Fruit fly (Drosophila melanogaster) whole organism, embryonic: ENCODE data around the gene slmo.

Experiments
- Adf1 ChIP-seq: fragments of 200-800 bp; sonication (Bioruptor generic); IDR thresholded peaks from 2 replicates; pipeline ENCODE4 v1.3.6; 2022; ENCODE audit warnings: missing biosample characterization, missing genetic modification characterization
- Bteb2 ChIP-seq: fragments of 200-800 bp; sonication (Bioruptor generic); optimal IDR thresholded peaks from 2 replicates; lab custom pipeline; 2016; ENCODE audit warnings: missing biosample characterization, missing genetic modification characterization
- CG10565 ChIP-seq: fragments of 200-800 bp; sonication (Bioruptor generic); optimal IDR thresholded peaks from 3 replicates; lab custom pipeline; 2016; ENCODE audit warnings: missing biosample characterization, mild to moderate bottlenecking, missing genetic modification characterization
- CG11085 ChIP-seq: fragments of 200-800 bp; sonication (Bioruptor generic); IDR thresholded peaks from 2 replicates; pipeline ENCODE4 v1.3.6; 2022; ENCODE audit warnings: missing biosample characterization, missing genetic modification characterization
- CG11247 ChIP-seq: fragments of 200-800 bp; sonication (Bioruptor generic); IDR thresholded peaks from 2 replicates; pipeline ENCODE4 v1.3.6; 2022; ENCODE audit warnings: missing biosample characterization, missing genetic modification characterization
- CG11695 ChIP-seq: fragments of 200-800 bp; sonication (Bioruptor generic); IDR thresholded peaks from 3 replicates; pipeline ENCODE4 v1.3.6; 2022; ENCODE audit warnings: missing biosample characterization, missing genetic modification characterization
- CG12236 ChIP-seq: fragments of 200-800 bp; sonication (Bioruptor generic); optimal IDR thresholded peaks from 2 replicates; lab custom pipeline; 2016; ENCODE audit warnings: missing biosample characterization, missing genetic modification characterization
- CG14667 ChIP-seq: fragments of 200-800 bp; sonication (Bioruptor generic); IDR thresholded peaks from 2 replicates; pipeline ENCODE4 v1.3.6; 2022; ENCODE audit warnings: missing biosample characterization, missing genetic modification characterization
- CG14710 ChIP-seq: fragments of 200-800 bp; sonication (Bioruptor generic); optimal IDR thresholded peaks from 3 replicates; lab custom pipeline; 2019; ENCODE audit warnings: missing biosample characterization, mild to moderate bottlenecking, missing genetic modification characterization, moderate library complexity
- CG16813 ChIP-seq: fragments of 200-800 bp; sonication (Bioruptor generic); IDR thresholded peaks from 3 replicates; pipeline ENCODE4 v1.3.6; 2022; ENCODE audit warnings: missing biosample characterization, missing genetic modification characterization; ENCODE audit not compliant: partially characterized antibody
- CG16815 ChIP-seq: fragments of 200-800 bp; sonication (Bioruptor generic); optimal IDR thresholded peaks from 3 replicates; lab custom pipeline; 2017; ENCODE audit warnings: missing biosample characterization, mild to moderate bottlenecking, missing genetic modification characterization
- CG17328 ChIP-seq: fragments of 200-800 bp; sonication (Bioruptor generic); IDR thresholded peaks from 2 replicates; pipeline ENCODE4 v1.3.6; 2022; ENCODE audit warnings: missing biosample characterization, missing genetic modification characterization
- CG17359 ChIP-seq: fragments of 200-800 bp; sonication (Bioruptor generic); optimal IDR thresholded peaks from 3 replicates; lab custom pipeline; 2018; ENCODE audit warnings: missing biosample characterization, mild to moderate bottlenecking, missing genetic modification characterization, moderate library complexity
- CG17361 ChIP-seq: fragments of 200-800 bp; sonication (Bioruptor generic); IDR thresholded peaks from 3 replicates; pipeline ENCODE4 v1.3.6; 2022; ENCODE audit warnings: missing biosample characterization, missing genetic modification characterization
- CG17912 ChIP-seq: fragments of 200-800 bp; sonication (Bioruptor generic); optimal IDR thresholded peaks from 2 replicates; lab custom pipeline; 2018; ENCODE audit warnings: missing biosample characterization, mild to moderate bottlenecking, missing genetic modification characterization
- CG31365 ChIP-seq: fragments of 200-800 bp; sonication (Bioruptor generic); optimal IDR thresholded peaks from 2 replicates; lab custom pipeline; 2018; ENCODE audit warnings: missing biosample characterization, mild to moderate bottlenecking, missing genetic modification characterization
- CG31441 ChIP-seq: fragments of 200-800 bp; sonication (Bioruptor generic); IDR thresholded peaks from 2 replicates; pipeline ENCODE4 v1.3.6; 2022; ENCODE audit warnings: missing biosample characterization, missing genetic modification characterization
- CG32532 ChIP-seq: fragments of 200-800 bp; sonication (Bioruptor generic); IDR thresholded peaks from 2 replicates; pipeline ENCODE4 v1.3.6; 2022; ENCODE audit warnings: missing biosample characterization, missing genetic modification characterization
- CG3281 ChIP-seq: fragments of 200-800 bp; sonication (Bioruptor generic); optimal IDR thresholded peaks from 3 replicates; lab custom pipeline; 2017; ENCODE audit warnings: missing biosample characterization, mild to moderate bottlenecking, missing genetic modification characterization
- CG4707 ChIP-seq: fragments of 200-800 bp; sonication (Bioruptor generic); optimal IDR thresholded peaks from 2 replicates; lab custom pipeline; 2018; ENCODE audit warnings: missing biosample characterization, mild to moderate bottlenecking, missing genetic modification characterization, moderate library complexity
- CG7357 ChIP-seq: fragments of 200-800 bp; sonication (Bioruptor generic); IDR thresholded peaks from 3 replicates; pipeline ENCODE4 v1.3.6; 2022; ENCODE audit warnings: missing biosample characterization, missing genetic modification characterization
- CG8765 ChIP-seq: fragments of 200-800 bp; sonication (Bioruptor generic); IDR thresholded peaks from 2 replicates; pipeline ENCODE4 v1.3.6; 2022; ENCODE audit warnings: missing biosample characterization, missing genetic modification characterization
- CTCF ChIP-seq: fragments of 200-800 bp; sonication (Bioruptor generic); optimal IDR thresholded peaks from 2 replicates; lab custom pipeline; 2017; ENCODE audit warnings: missing biosample characterization, mild to moderate bottlenecking, missing genetic modification characterization, moderate library complexity
- D19A ChIP-seq: fragments of 200-800 bp; optimal IDR thresholded peaks from 3 replicates; lab custom pipeline; 2019; ENCODE audit warnings: missing biosample characterization, mild to moderate bottlenecking, missing genetic modification characterization, moderate library complexity
- Drgx ChIP-seq: fragments of 200-800 bp; sonication (Bioruptor generic); IDR thresholded peaks from 2 replicates; pipeline ENCODE4 v1.3.6; 2022; ENCODE audit warnings: missing biosample characterization, missing genetic modification characterization
- E2f2 ChIP-seq: fragments of 200-800 bp; sonication (Bioruptor generic); IDR thresholded peaks from 2 replicates; pipeline ENCODE4 v1.3.6; 2022; ENCODE audit warnings: missing biosample characterization, missing genetic modification characterization
- Fer1 ChIP-seq: fragments of 200-800 bp; sonication (Bioruptor generic); optimal IDR thresholded peaks from 2 replicates; lab custom pipeline; 2017; ENCODE audit warnings: missing biosample characterization, mild to moderate bottlenecking, missing genetic modification characterization
- Fer3 ChIP-seq: fragments of 200-800 bp; sonication (Bioruptor generic); optimal IDR thresholded peaks from 2 replicates; lab custom pipeline; 2018; ENCODE audit warnings: missing biosample characterization, mild to moderate bottlenecking, missing genetic modification characterization, moderate library complexity
- H15 ChIP-seq: fragments of 200-800 bp; sonication (Bioruptor generic); IDR thresholded peaks from 3 replicates; pipeline ENCODE4 v1.3.6; 2022; ENCODE audit warnings: missing biosample characterization, missing genetic modification characterization
- HHEX ChIP-seq: fragments of 200-800 bp; sonication (Bioruptor generic); optimal IDR thresholded peaks from 3 replicates; lab custom pipeline; 2017; ENCODE audit warnings: missing biosample characterization, mild to moderate bottlenecking, missing genetic modification characterization, missing genetic modification reagents
- HLHmδ ChIP-seq: fragments of 200-800 bp; sonication (Bioruptor generic); optimal IDR thresholded peaks from 2 replicates; lab custom pipeline; 2018; ENCODE audit warnings: missing biosample characterization, mild to moderate bottlenecking, missing genetic modification characterization, moderate library complexity
- Hsf ChIP-seq: fragments of 200-800 bp; sonication (Bioruptor generic); optimal IDR thresholded peaks from 3 replicates; lab custom pipeline; 2016; ENCODE audit warnings: missing biosample characterization, missing genetic modification characterization
- Sox100B ChIP-seq: fragments of 200-800 bp; sonication (Bioruptor generic); optimal IDR thresholded peaks from 3 replicates; lab custom pipeline; 2018; ENCODE audit warnings: missing biosample characterization, mild to moderate bottlenecking, missing genetic modification characterization
- Spps ChIP-seq: fragments of 200-800 bp; sonication (Bioruptor generic); optimal IDR thresholded peaks from 2 replicates; lab custom pipeline; 2018; ENCODE audit warnings: missing biosample characterization, mild to moderate bottlenecking, missing genetic modification characterization
- ara ChIP-seq: fragments of 200-800 bp; sonication (Bioruptor generic); IDR thresholded peaks from 2 replicates; pipeline ENCODE4 v1.3.6; 2022; ENCODE audit warnings: missing biosample characterization, missing genetic modification characterization
- ash1 ChIP-seq: fragments of 200-800 bp; sonication (Bioruptor generic); optimal IDR thresholded peaks from 2 replicates; lab custom pipeline; 2018; ENCODE audit warnings: missing biosample characterization, mild to moderate bottlenecking, missing genetic modification characterization
- ci ChIP-seq: fragments of 200-800 bp; sonication (Bioruptor generic); IDR thresholded peaks from 3 replicates; pipeline ENCODE4 v1.3.6; 2022; ENCODE audit warnings: missing biosample characterization, missing genetic modification characterization
- esg ChIP-seq: fragments of 200-800 bp; sonication (Bioruptor generic); conservative IDR thresholded peaks from 2 replicates; pipeline ENCODE4 v1.3.6; 2022; ENCODE audit warnings: missing biosample characterization, missing genetic modification characterization
- exex ChIP-seq: fragments of 200-800 bp; sonication (Bioruptor generic); optimal IDR thresholded peaks from 4 replicates; lab custom pipeline; 2018; ENCODE audit warnings: missing biosample characterization, mild to moderate bottlenecking, missing genetic modification characterization, moderate library complexity
- fd96Cb ChIP-seq: fragments of 200-800 bp; sonication (Bioruptor generic); optimal IDR thresholded peaks from 2 replicates; lab custom pipeline; 2018; ENCODE audit warnings: missing biosample characterization, mild to moderate bottlenecking, missing genetic modification characterization, moderate library complexity
- gce ChIP-seq: fragments of 200-800 bp; sonication (Bioruptor generic); IDR thresholded peaks from 3 replicates; pipeline ENCODE4 v1.3.6; 2022; ENCODE audit warnings: missing biosample characterization, missing genetic modification characterization
- gcm2 ChIP-seq: fragments of 200-800 bp; sonication (Bioruptor generic); optimal IDR thresholded peaks from 2 replicates; lab custom pipeline; 2016; ENCODE audit warnings: missing biosample characterization, missing genetic modification characterization
- ken ChIP-seq: fragments of 200-800 bp; sonication (Bioruptor generic); IDR thresholded peaks from 3 replicates; pipeline ENCODE4 v1.3.6; 2022; ENCODE audit warnings: missing biosample characterization, missing genetic modification characterization
- nerfin-1 ChIP-seq: fragments of 200-800 bp; sonication (Bioruptor generic); optimal IDR thresholded peaks from 3 replicates; lab custom pipeline; 2019; ENCODE audit warnings: missing biosample characterization, mild to moderate bottlenecking, missing genetic modification characterization, moderate library complexity
- nerfin-2 ChIP-seq: fragments of 200-800 bp; sonication (Bioruptor generic); IDR thresholded peaks from 2 replicates; pipeline ENCODE4 v1.3.6; 2022; ENCODE audit warnings: missing biosample characterization, missing genetic modification characterization; ENCODE audit not compliant: partially characterized antibody
- schlank ChIP-seq: fragments of 200-800 bp; sonication (Bioruptor generic); optimal IDR thresholded peaks from 2 replicates; lab custom pipeline; 2018; ENCODE audit warnings: missing biosample characterization, mild to moderate bottlenecking, missing genetic modification characterization
- seq ChIP-seq: fragments of 200-800 bp; sonication (Bioruptor generic); IDR thresholded peaks from 2 replicates; pipeline ENCODE4 v1.3.6; 2022; ENCODE audit warnings: missing biosample characterization, missing genetic modification characterization
- sob ChIP-seq: fragments of 200-800 bp; sonication (Bioruptor generic); IDR thresholded peaks from 2 replicates; pipeline ENCODE4 v1.3.6; 2022; ENCODE audit warnings: missing biosample characterization, missing genetic modification characterization
- sqz ChIP-seq: fragments of 200-800 bp; sonication (Bioruptor generic); optimal IDR thresholded peaks from 3 replicates; lab custom pipeline; 2018; ENCODE audit warnings: missing biosample characterization, mild to moderate bottlenecking, missing genetic modification characterization
- toy ChIP-seq: fragments of 200-800 bp; sonication (Bioruptor generic); IDR thresholded peaks from 2 replicates; pipeline ENCODE4 v1.3.6; 2022; ENCODE audit warnings: missing biosample characterization, missing genetic modification characterization
- twi ChIP-seq: fragments of 200-800 bp; optimal IDR thresholded peaks from 2 replicates; lab custom pipeline; 2019; ENCODE audit warnings: missing biosample characterization, mild to moderate bottlenecking, missing genetic modification characterization, moderate library complexity

The slmo gene

DNA sequence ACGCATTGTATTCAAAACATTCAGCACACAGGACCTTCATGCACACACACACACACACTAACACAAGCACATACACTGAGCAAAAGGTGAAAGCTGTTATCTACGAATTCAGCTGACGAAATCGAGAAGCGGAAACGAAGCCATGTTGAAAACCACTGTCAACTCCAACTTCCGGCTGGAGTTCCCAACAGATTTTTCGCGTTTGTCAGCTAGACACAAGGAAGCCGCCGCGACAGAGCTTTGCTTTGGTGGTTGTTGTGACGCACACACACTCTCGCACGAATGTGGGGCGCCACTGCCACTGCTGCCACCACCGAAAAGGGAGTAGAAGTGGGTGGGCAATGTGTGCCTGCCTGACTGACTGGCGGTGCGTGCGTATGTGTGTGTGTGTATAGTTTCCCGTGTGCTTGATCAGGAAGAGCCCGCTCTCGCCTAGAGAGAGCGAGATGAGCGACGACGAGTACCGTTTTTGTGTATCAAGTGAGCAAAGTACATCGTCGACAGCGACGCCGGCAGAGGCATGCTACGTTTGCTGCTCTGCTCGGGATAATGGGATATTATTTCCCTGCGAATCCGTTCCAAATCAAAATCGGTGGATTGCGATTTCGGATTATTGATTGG lies 50.8 kb downstream of the slmo start (continued):
- TF ChIP-seq toy (GFP tag; lab: Robert Waterston, UW) (no peak), Hsf (GFP tag; lab: Kevin White, UChicago) (no peak), E2f2 (peak; percentile 15; the same call in 1 of the 2 replicates), Adf1 (GFP tag; lab: Robert Waterston, UW) (peak; percentile 79), CG10565 (GFP tag; lab: Kevin White, UChicago) (no peak), CG31441 (GFP tag; lab: Robert Waterston, UW) (peak; percentile 60), CTCF (peak; percentile 47), exex (tag; lab: Kevin White, UChicago) (peak; percentile 4), HHEX (GFP tag; lab: Kevin White, UChicago) (peak; percentile 77), esg (no peak), nerfin-1 (tag; lab: Kevin White, UChicago) (peak; percentile 72), CG11085 (GFP tag; lab: Robert Waterston, UW) (no peak), gcm2 (no peak), CG16813 (GFP tag; lab: Robert Waterston, UW) (no peak), H15 (GFP tag; lab: Robert Waterston, UW) (no peak), Sox100B (GFP tag; lab: Kevin White, UChicago) (peak; percentile 75), gce (GFP tag; lab: Robert Waterston, UW) (peak; percentile 37; the same call in 1 of the 3 replicates), twi (peak; percentile 19), Fer1 (GFP tag; lab: Kevin White, UChicago) (peak; percentile 88), ash1 (GFP tag; lab: Kevin White, UChicago) (no peak), ara (GFP tag; lab: Robert Waterston, UW) (no peak), CG17361 (peak; percentile 30; the same call in 1 of the 3 replicates), CG17359 (tag; lab: Kevin White, UChicago) (peak; percentile 68), CG32532 (GFP tag; lab: Robert Waterston, UW) (0 out of 2 replicates have a peak, but pooled peaks have one; percentile 12), Spps (tag; lab: Kevin White, UChicago) (peak; percentile 30), CG16815 (GFP tag; lab: Kevin White, UChicago) (no peak), CG11247 (GFP tag; lab: Robert Waterston, UW) (no peak), ci (peak; percentile 77; the same call in 2 of the 3 replicates), CG17328 (GFP tag; lab: Robert Waterston, UW) (peak; percentile 26; the same call in 1 of the 2 replicates), CG17912 (peak; percentile 41), CG14710 (tag; lab: Kevin White, UChicago) (peak; percentile 51), D19A (tag; lab: Kevin White, UChicago) (peak; percentile 34), Bteb2 (GFP tag; lab: Kevin White, UChicago) (no peak), schlank (peak; percentile 59), Drgx (GFP tag; lab: Robert Waterston, UW) (no peak), nerfin-2 (GFP tag; lab: Robert Waterston, UW) (no peak), CG4707 (GFP tag; lab: Kevin White, UChicago) (peak; percentile 59), CG14667 (GFP tag; lab: Robert Waterston, UW) (no peak), CG3281 (GFP tag; lab: Kevin White, UChicago) (peak; percentile 61), CG12236 (GFP tag; lab: Kevin White, UChicago) (no peak), Fer3 (tag; lab: Kevin White, UChicago) (peak; percentile 59), sqz (GFP tag; lab: Kevin White, UChicago) (peak; percentile 45), CG8765 (GFP tag; lab: Robert Waterston, UW) (peak; percentile 28; the same call in 1 of the 2 replicates), CG31365 (tag; lab: Kevin White, UChicago) (peak; percentile 74), CG7357 (GFP tag; lab: Robert Waterston, UW) (no peak), seq (GFP tag; lab: Robert Waterston, UW) (no peak), HLHmδ (GFP tag; lab: Kevin White, UChicago) (peak; percentile 68), sob (GFP tag; lab: Robert Waterston, UW) (peak; percentile 42; the same call in 1 of the 2 replicates), ken (no peak), fd96Cb (tag; lab: Kevin White, UChicago) (peak; percentile 10), CG11695 (GFP tag; lab: Robert Waterston, UW) (0 out of 3 replicates have a peak, but pooled peaks have one; percentile 48)
